Fruit fly (Drosophila melanogaster) whole organism, embryonic: ENCODE results near the gene CG8149.

ENCODE experiments used
- Ada2b ChIP-seq: fragments of 200-800 bp; sonication (Bioruptor generic); IDR thresholded peaks from 2 replicates; pipeline ENCODE4 v1.3.6; 2022; ENCODE audit warnings: missing biosample characterization, missing genetic modification characterization
- B-H2 ChIP-seq: fragments of 200-800 bp; sonication (Bioruptor generic); optimal IDR thresholded peaks from 2 replicates; lab custom pipeline; 2018; ENCODE audit warnings: missing biosample characterization, mild to moderate bottlenecking, missing genetic modification characterization
- CG10431 ChIP-seq: fragments of 200-800 bp; sonication (Bioruptor generic); optimal IDR thresholded peaks from 3 replicates; lab custom pipeline; 2018; ENCODE audit warnings: missing biosample characterization, mild to moderate bottlenecking, missing genetic modification characterization
- CG10543 ChIP-seq: fragments of 200-800 bp; sonication (Bioruptor generic); optimal IDR thresholded peaks from 3 replicates; lab custom pipeline; 2017; ENCODE audit warnings: missing biosample characterization, mild to moderate bottlenecking, missing genetic modification characterization, moderate library complexity
- CG11247 ChIP-seq: fragments of 200-800 bp; sonication (Bioruptor generic); IDR thresholded peaks from 2 replicates; pipeline ENCODE4 v1.3.6; 2022; ENCODE audit warnings: missing biosample characterization, missing genetic modification characterization
- CG12769 ChIP-seq: fragments of 200-800 bp; sonication (Bioruptor generic); optimal IDR thresholded peaks from 2 replicates; lab custom pipeline; 2019; ENCODE audit warnings: missing biosample characterization, mild to moderate bottlenecking, missing genetic modification characterization, moderate library complexity
- CG12942 ChIP-seq: fragments of 200-800 bp; sonication (Bioruptor generic); optimal IDR thresholded peaks from 3 replicates; lab custom pipeline; 2016; ENCODE audit warnings: missing biosample characterization, missing genetic modification characterization
- CG13624 ChIP-seq: fragments of 200-800 bp; sonication (Bioruptor generic); optimal IDR thresholded peaks from 2 replicates; lab custom pipeline; 2016; ENCODE audit warnings: missing biosample characterization, missing genetic modification characterization
- CG14860 ChIP-seq: fragments of 200-800 bp; sonication (Bioruptor generic); IDR thresholded peaks from 3 replicates; pipeline ENCODE4 v1.3.6; 2022; ENCODE audit warnings: missing biosample characterization, missing genetic modification characterization; ENCODE audit not compliant: partially characterized antibody
- CG1529 ChIP-seq: fragments of 200-800 bp; sonication (Bioruptor generic); optimal IDR thresholded peaks from 3 replicates; lab custom pipeline; 2018; ENCODE audit warnings: missing biosample characterization, missing genetic modification characterization
- CG1647 ChIP-seq: fragments of 200-800 bp; sonication (Bioruptor generic); optimal IDR thresholded peaks from 3 replicates; lab custom pipeline; 2016; ENCODE audit warnings: missing biosample characterization, missing genetic modification characterization
- CG31224 ChIP-seq: fragments of 200-800 bp; sonication (Bioruptor generic); IDR thresholded peaks from 2 replicates; pipeline ENCODE4 v1.3.6; 2022; ENCODE audit warnings: missing biosample characterization, missing genetic modification characterization
- CG3163 ChIP-seq: fragments of 200-800 bp; sonication (Bioruptor generic); optimal IDR thresholded peaks from 3 replicates; lab custom pipeline; 2016; ENCODE audit warnings: missing biosample characterization, missing genetic modification characterization
- CG6254 ChIP-seq: fragments of 200-800 bp; sonication (Bioruptor generic); optimal IDR thresholded peaks from 3 replicates; lab custom pipeline; 2017; ENCODE audit warnings: mild to moderate bottlenecking, missing biosample characterization, missing genetic modification reagents, missing genetic modification characterization
- CG6854 ChIP-seq: fragments of 200-800 bp; sonication (Bioruptor generic); optimal IDR thresholded peaks from 3 replicates; lab custom pipeline; 2017; ENCODE audit warnings: missing biosample characterization, mild to moderate bottlenecking, missing genetic modification characterization
- CG7271 ChIP-seq: fragments of 200-800 bp; sonication (Bioruptor generic); optimal IDR thresholded peaks from 2 replicates; lab custom pipeline; 2018; ENCODE audit warnings: missing biosample characterization, mild to moderate bottlenecking, missing genetic modification characterization, moderate library complexity
- CG7357 ChIP-seq: fragments of 200-800 bp; sonication (Bioruptor generic); IDR thresholded peaks from 3 replicates; pipeline ENCODE4 v1.3.6; 2022; ENCODE audit warnings: missing biosample characterization, missing genetic modification characterization
- CG8089 ChIP-seq: fragments of 200-800 bp; sonication (Bioruptor generic); optimal IDR thresholded peaks from 3 replicates; lab custom pipeline; 2016; ENCODE audit warnings: missing biosample characterization, missing genetic modification characterization
- CG9437 ChIP-seq: fragments of 200-800 bp; sonication (Bioruptor generic); optimal IDR thresholded peaks from 2 replicates; lab custom pipeline; 2018; ENCODE audit warnings: missing biosample characterization, mild to moderate bottlenecking, missing genetic modification characterization
- CHES-1-like ChIP-seq: fragments of 200-800 bp; sonication (Bioruptor generic); optimal IDR thresholded peaks from 2 replicates; lab custom pipeline; 2016; ENCODE audit warnings: missing biosample characterization, missing genetic modification characterization
- Fer3 ChIP-seq: fragments of 200-800 bp; sonication (Bioruptor generic); optimal IDR thresholded peaks from 2 replicates; lab custom pipeline; 2018; ENCODE audit warnings: missing biosample characterization, mild to moderate bottlenecking, missing genetic modification characterization, moderate library complexity
- Max ChIP-seq: fragments of 200-800 bp; sonication (Bioruptor generic); optimal IDR thresholded peaks from 2 replicates; lab custom pipeline; 2016; ENCODE audit warnings: missing biosample characterization, mild to moderate bottlenecking, missing genetic modification characterization
- Med ChIP-seq: fragments of 200-800 bp; sonication (Bioruptor generic); peaks from one replicate; lab custom pipeline; 2016; ENCODE audit warnings: missing biosample characterization, missing genetic modification characterization, mild to moderate bottlenecking, inconsistent platforms, moderate library complexity
- Meics ChIP-seq: fragments of 200-800 bp; sonication (Bioruptor generic); optimal IDR thresholded peaks from 2 replicates; lab custom pipeline; 2017; ENCODE audit warnings: missing biosample characterization, mild to moderate bottlenecking, missing genetic modification characterization
- NK7.1 ChIP-seq: fragments of 200-800 bp; sonication (Bioruptor generic); optimal IDR thresholded peaks from 3 replicates; lab custom pipeline; 2016; ENCODE audit warnings: missing biosample characterization, missing genetic modification characterization
- Nf-YA ChIP-seq: fragments of 200-800 bp; sonication (Bioruptor generic); IDR thresholded peaks from 2 replicates; pipeline ENCODE4 v1.3.6; 2022; ENCODE audit warnings: missing biosample characterization, missing genetic modification characterization
- Sox102F ChIP-seq: fragments of 200-800 bp; sonication (Bioruptor generic); optimal IDR thresholded peaks from 2 replicates; lab custom pipeline; 2018; ENCODE audit warnings: missing biosample characterization, mild to moderate bottlenecking, missing genetic modification characterization, moderate library complexity
- Sry-δ ChIP-seq: fragments of 200-800 bp; sonication (Bioruptor generic); optimal IDR thresholded peaks from 2 replicates; lab custom pipeline; 2016; ENCODE audit warnings: missing biosample characterization, missing genetic modification characterization
- Stat92E ChIP-seq, 3 experiments: fragments of >200 bp in 2 of 3; fragments of 200-800 bp in 1 of 3; sonication (Bioruptor generic) in 1 of 3; optimal IDR thresholded peaks; 2 replicates each; lab custom pipeline; 2017 to 2019; ENCODE audit warnings: missing biosample characterization in 3 of 3, missing genetic modification characterization in 3 of 3, mild to moderate bottlenecking in 1 of 3, moderate library complexity in 1 of 3
- Xrp1 ChIP-seq: fragments of 200-800 bp; sonication (Bioruptor generic); IDR thresholded peaks from 2 replicates; pipeline ENCODE4 v1.3.6; 2022; ENCODE audit warnings: missing biosample characterization, missing genetic modification characterization
- amos ChIP-seq: fragments of 200-800 bp; sonication (Bioruptor generic); IDR thresholded peaks from 2 replicates; pipeline ENCODE4 v1.3.6; 2022; ENCODE audit warnings: missing biosample characterization, missing genetic modification characterization; ENCODE audit not compliant: partially characterized antibody
- caup ChIP-seq: fragments of 200-800 bp; sonication (Bioruptor generic); optimal IDR thresholded peaks from 3 replicates; lab custom pipeline; 2017; ENCODE audit warnings: missing biosample characterization, mild to moderate bottlenecking, missing genetic modification characterization, moderate library complexity; ENCODE audit not compliant: severe bottlenecking
- danr ChIP-seq: fragments of 200-800 bp; sonication (Bioruptor generic); IDR thresholded peaks from 2 replicates; pipeline ENCODE4 v1.3.6; 2022; ENCODE audit warnings: missing biosample characterization, missing genetic modification characterization
- dmrt11E ChIP-seq: fragments of 200-800 bp; sonication (Bioruptor generic); optimal IDR thresholded peaks from 3 replicates; lab custom pipeline; 2018; ENCODE audit warnings: missing biosample characterization, mild to moderate bottlenecking, missing genetic modification characterization, moderate library complexity
- emc ChIP-seq: fragments of 200-800 bp; sonication (Bioruptor generic); optimal IDR thresholded peaks from 2 replicates; lab custom pipeline; 2016; ENCODE audit warnings: missing biosample characterization, missing genetic modification characterization
- eve ChIP-seq, 2 experiments: fragments of >200 bp; optimal IDR thresholded peaks; 2 replicates each; lab custom pipeline; 2017; ENCODE audit warnings: missing biosample characterization in 2 of 2, missing genetic modification characterization in 2 of 2
- fu2 ChIP-seq: fragments of 200-800 bp; sonication (Bioruptor generic); optimal IDR thresholded peaks from 2 replicates; lab custom pipeline; 2016; ENCODE audit warnings: missing biosample characterization, missing genetic modification characterization
- hbn ChIP-seq: fragments of 200-800 bp; sonication (Bioruptor generic); IDR thresholded peaks from 2 replicates; pipeline ENCODE4 v1.3.6; 2022; ENCODE audit warnings: missing biosample characterization, missing genetic modification characterization; ENCODE audit not compliant: partially characterized antibody
- her ChIP-seq: fragments of 200-800 bp; sonication (Bioruptor generic); optimal IDR thresholded peaks from 2 replicates; lab custom pipeline; 2016; ENCODE audit warnings: missing biosample characterization, missing genetic modification characterization
- knrl ChIP-seq: fragments of 200-800 bp; sonication (Bioruptor generic); IDR thresholded peaks from 3 replicates; pipeline ENCODE4 v1.3.6; 2022; ENCODE audit warnings: missing biosample characterization, missing genetic modification characterization; ENCODE audit not compliant: partially characterized antibody
- lbe ChIP-seq: fragments of 200-800 bp; sonication (Bioruptor generic); optimal IDR thresholded peaks from 2 replicates; lab custom pipeline; 2016; ENCODE audit warnings: missing biosample characterization, mild to moderate bottlenecking, missing genetic modification characterization
- nom ChIP-seq: fragments of 200-800 bp; sonication (Bioruptor generic); optimal IDR thresholded peaks from 2 replicates; lab custom pipeline; 2017; ENCODE audit warnings: missing biosample characterization, missing genetic modification characterization, mild to moderate bottlenecking, moderate library complexity, missing genetic modification reagents
- pita ChIP-seq: fragments of 200-800 bp; sonication (Bioruptor generic); optimal IDR thresholded peaks from 2 replicates; lab custom pipeline; 2017; ENCODE audit warnings: missing biosample characterization, mild to moderate bottlenecking, missing genetic modification characterization
- prd ChIP-seq, 3 experiments: fragments of >200 bp in 2 of 3; fragments of 200-800 bp in 1 of 3; sonication (Bioruptor generic) in 1 of 3; optimal IDR thresholded peaks in 2 of 3; IDR thresholded peaks in 1 of 3; 2 replicates in 2 of 3; 3 replicates in 1 of 3; pipeline versions ENCODE4 v1.3.6 to Lab custom; 2017 to 2022; ENCODE audit warnings: missing biosample characterization in 1 of 3, missing genetic modification characterization in 1 of 3
- sens ChIP-seq: fragments of 200-800 bp; sonication (Bioruptor generic); peaks from one replicate; lab custom pipeline; 2016; ENCODE audit warnings: missing biosample characterization, missing genetic modification characterization
- sim ChIP-seq: fragments of 200-800 bp; sonication (Bioruptor generic); IDR thresholded peaks from 2 replicates; pipeline ENCODE4 v1.3.6; 2022; ENCODE audit warnings: missing biosample characterization, missing genetic modification characterization
- sob ChIP-seq: fragments of 200-800 bp; sonication (Bioruptor generic); IDR thresholded peaks from 2 replicates; pipeline ENCODE4 v1.3.6; 2022; ENCODE audit warnings: missing biosample characterization, missing genetic modification characterization
- vfl ChIP-seq: fragments of 200-800 bp; sonication (Bioruptor generic); optimal IDR thresholded peaks from 2 replicates; lab custom pipeline; 2016; ENCODE audit warnings: missing biosample characterization, missing genetic modification characterization
- vnd ChIP-seq: fragments of 200-800 bp; sonication (Bioruptor generic); IDR thresholded peaks from 3 replicates; pipeline ENCODE4 v1.3.6; 2022; ENCODE audit warnings: missing biosample characterization, missing genetic modification characterization; ENCODE audit not compliant: partially characterized antibody
- zfh2 ChIP-seq: fragments of 200-800 bp; sonication (Bioruptor generic); optimal IDR thresholded peaks from 2 replicates; lab custom pipeline; 2016; ENCODE audit warnings: missing biosample characterization, missing genetic modification characterization

CG8149 gene

DNA sequence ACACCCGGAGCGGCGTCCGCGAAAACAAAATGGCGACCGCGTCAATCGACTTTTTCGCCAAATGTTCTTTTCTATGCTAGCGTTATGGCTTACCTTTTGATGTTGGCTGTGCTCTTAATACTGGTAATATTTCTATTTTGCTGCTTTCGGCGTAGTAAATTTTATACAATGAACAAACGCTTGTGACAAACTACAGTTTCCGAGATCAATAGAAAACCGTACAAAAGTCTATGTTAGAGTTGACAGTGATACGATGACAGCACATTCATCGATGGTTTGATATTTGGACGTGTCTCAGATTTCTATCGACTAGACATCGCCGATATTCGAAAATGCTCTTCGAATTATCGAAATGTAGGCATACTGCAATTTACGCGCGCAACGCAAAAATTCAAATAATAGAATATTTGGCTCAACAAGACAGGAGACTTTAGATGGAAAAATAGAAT, 5.6 kb downstream of the CG8149 start, which contains the start of gene rump (continued):
- TF ChIP-seq Ada2b (GFP tag; lab: Robert Waterston, UW) (no peak), CG3163 (GFP tag; lab: Kevin White, UChicago) (no peak), zfh2 (GFP tag; lab: Kevin White, UChicago) (no peak), CHES-1-like (GFP tag; lab: Kevin White, UChicago) (peak; percentile 49), her (GFP tag; lab: Kevin White, UChicago) (peak; percentile 8), Med (peak; percentile 92), prd (optimal IDR thresholded peaks at IDR 0.05; lab: Kevin White, UChicago) (no peak), prd (GFP tag; IDR thresholded peaks at IDR 0.05; lab: Robert Waterston, UW) (no peak), CG7357 (no peak), Meics (GFP tag; lab: Kevin White, UChicago) (no peak), CG1529 (no peak), CG12942 (no peak), B-H2 (GFP tag; lab: Kevin White, UChicago) (peak; percentile 26), dmrt11E (tag; lab: Kevin White, UChicago) (no peak), CG11247 (GFP tag; lab: Robert Waterston, UW) (no peak), sens (GFP tag; lab: Kevin White, UChicago) (no peak), CG10543 (GFP tag; lab: Kevin White, UChicago) (no peak), CG31224 (no peak), NK7.1 (GFP tag; lab: Kevin White, UChicago) (no peak), CG14860 (GFP tag; lab: Robert Waterston, UW) (no peak), CG6854 (no peak), CG8089 (GFP tag; lab: Kevin White, UChicago) (no peak), CG12769 (tag; lab: Kevin White, UChicago) (peak; percentile 12), sim (GFP tag; lab: Robert Waterston, UW) (no peak), danr (GFP tag; lab: Robert Waterston, UW) (no peak), hbn (no peak), lbe (GFP tag; lab: Kevin White, UChicago) (peak; percentile 52), vfl (GFP tag; lab: Kevin White, UChicago) (peak; percentile 34), Stat92E (GFP tag; optimal IDR thresholded peaks at IDR 0.05; lab: Kevin White, UChicago) (peak in 1 of 3 experiments; percentile 58), fu2 (no peak), emc (GFP tag; lab: Kevin White, UChicago) (no peak), pita (no peak), vnd (GFP tag; lab: Robert Waterston, UW) (no peak), knrl (GFP tag; lab: Robert Waterston, UW) (no peak), Sry-δ (GFP tag; lab: Kevin White, UChicago) (peak; percentile 98), CG7271 (peak; percentile 33), CG13624 (GFP tag; lab: Kevin White, UChicago) (peak; percentile 48), CG9437 (no peak), caup (no peak), eve (GFP tag; optimal IDR thresholded peaks at IDR 0.05; lab: Kevin White, UChicago) (no peak), Xrp1 (no peak), nom (GFP tag; lab: Kevin White, UChicago) (peak; percentile 19), Max (GFP tag; lab: Kevin White, UChicago) (no peak), CG10431 (no peak), amos (no peak), CG1647 (no peak), Fer3 (tag; lab: Kevin White, UChicago) (no peak), CG6254 (no peak), Sox102F (GFP tag; lab: Kevin White, UChicago) (no peak), sob (no peak), Nf-YA (GFP tag; lab: Robert Waterston, UW) (no peak)
